Worm (Caenorhabditis elegans) whole organism, mixed stage, embryonic: ENCODE measurements around the gene C15C7.4.

Experiments used
- bed-3 ChIP-seq: fragments of 200-800 bp; sonication (Bioruptor generic); optimal IDR thresholded peaks from 3 replicates; lab custom pipeline; 2018; ENCODE audit warnings: mild to moderate bottlenecking, missing genetic modification characterization, moderate library complexity, missing compliant biosample characterization
- blmp-1 ChIP-seq: fragments of 150-350 bp; optimal IDR thresholded peaks from 2 replicates; lab custom pipeline; 2014; ENCODE audit warnings: missing biosample characterization, missing genetic modification characterization
- ceh-83 ChIP-seq: fragments of 200-800 bp; sonication (Bioruptor generic); optimal IDR thresholded peaks from 2 replicates; lab custom pipeline; 2018; ENCODE audit warnings: mild to moderate bottlenecking, missing genetic modification characterization, missing compliant biosample characterization
- flh-1 ChIP-seq: fragments of 200-800 bp; sonication (Bioruptor generic); optimal IDR thresholded peaks from 2 replicates; lab custom pipeline; 2018; ENCODE audit warnings: mild to moderate bottlenecking, missing genetic modification characterization, moderate library complexity, missing compliant biosample characterization
- hlh-1 ChIP-seq: fragments of 150-350 bp; optimal IDR thresholded peaks from 2 replicates; lab custom pipeline; 2014; ENCODE audit warnings: missing biosample characterization, missing genetic modification reagents, missing genetic modification characterization
- lsy-2 ChIP-seq: fragments of 150-350 bp; optimal IDR thresholded peaks from 2 replicates; lab custom pipeline; 2014; ENCODE audit warnings: missing biosample characterization, missing genetic modification characterization
- mep-1 ChIP-seq: fragments of 150-350 bp; optimal IDR thresholded peaks from 2 replicates; lab custom pipeline; 2017; ENCODE audit warnings: missing biosample characterization, missing genetic modification reagents, missing genetic modification characterization, inconsistent platforms
- nhr-28 ChIP-seq: fragments of 150-350 bp; optimal IDR thresholded peaks from 2 replicates; lab custom pipeline; 2014; ENCODE audit warnings: missing biosample characterization, missing genetic modification characterization
- ztf-11 ChIP-seq: fragments of 150-350 bp; optimal IDR thresholded peaks from 2 replicates; lab custom pipeline; 2014; ENCODE audit warnings: missing biosample characterization, missing genetic modification characterization

DNA sequence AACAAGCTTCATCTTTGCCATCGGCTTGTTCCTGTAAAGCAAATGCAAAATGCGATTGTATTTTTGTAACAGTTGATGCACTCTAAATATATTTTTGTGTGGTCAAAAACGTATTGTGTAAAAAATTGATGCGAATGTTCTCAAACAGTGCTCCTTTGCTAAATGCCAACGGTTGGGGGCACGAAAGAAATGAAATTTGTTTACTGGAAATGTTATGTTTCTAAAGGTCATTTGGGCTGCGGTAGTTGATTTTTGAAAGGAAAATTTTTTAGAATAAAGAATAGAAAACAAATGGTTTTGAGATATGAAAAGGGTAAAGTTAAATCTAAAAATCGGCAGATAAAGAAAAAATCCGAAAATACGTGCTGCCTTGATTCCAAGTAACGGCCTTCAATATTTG lies 25.1 kb downstream of the C15C7.4 start, which contains the start of gene C15C7.6:
- TF ChIP-seq blmp-1 (tag; lab: Kevin White, UChicago) (no peak), flh-1 (GFP tag; lab: Kevin White, UChicago) (no peak), bed-3 (GFP tag; lab: Kevin White, UChicago) (no peak), lsy-2 (no peak), nhr-28 (tag; lab: Kevin White, UChicago) (no peak), ztf-11 (tag; lab: Kevin White, UChicago) (no peak), hlh-1 (tag; lab: Kevin White, UChicago) (no peak), mep-1 (tag; lab: Kevin White, UChicago) (no peak), ceh-83 (GFP tag; lab: Kevin White, UChicago) (no peak)
